Fruit fly (Drosophila melanogaster): ENCODE data around the gene CG32017.

The CG32017 gene

dm6 chr4:1121888-1122287 lies 40.1 kb downstream of the CG32017 start:
- TF ChIP-seq NK7.1 (GFP tag; optimal IDR thresholded peaks at IDR 0.05), result no peak
- no peak for TF ChIP-seq MTF-1 (GFP tag; optimal IDR thresholded peaks at IDR 0.05; ENCODE audit: borderline replicate concordance)
- no peak for TF ChIP-seq CG1792 (GFP tag; optimal IDR thresholded peaks at IDR 0.05)
- TF ChIP-seq CTCF (GFP tag; optimal IDR thresholded peaks at IDR 0.05), result no peak
- TF ChIP-seq CG10431 (GFP tag; optimal IDR thresholded peaks at IDR 0.05), result no peak
- no peak for TF ChIP-seq CG2889 (GFP tag; IDR thresholded peaks at IDR 0.05)
- TF ChIP-seq Antp (GFP tag; optimal IDR thresholded peaks at IDR 0.05), result no peak
- no peak for TF ChIP-seq ind (GFP tag; optimal IDR thresholded peaks at IDR 0.05)
- no peak for TF ChIP-seq CG4424 (GFP tag; optimal IDR thresholded peaks at IDR 0.05)
- TF ChIP-seq Fer1 (GFP tag; optimal IDR thresholded peaks at IDR 0.05), result no peak
- TF ChIP-seq Ets97D (GFP tag; optimal IDR thresholded peaks at IDR 0.05), result no peak
- TF ChIP-seq Poxn (GFP tag; IDR thresholded peaks at IDR 0.05), result no peak
- TF ChIP-seq CG32772 (GFP tag; IDR thresholded peaks at IDR 0.05), result no peak

dm6 chr4:1115299-1115698 lies 46.7 kb downstream of the CG32017 start:
- no peak for TF ChIP-seq CG9727 (GFP tag; optimal IDR thresholded peaks at IDR 0.05)
- peak in 1 of 2 experiments; percentile 59 for TF ChIP-seq Pdp1 (GFP tag; optimal IDR thresholded peaks at IDR 0.05)

dm6 chr4:1112867-1113769 lies 48.8 kb downstream of the CG32017 start:
- peak; percentile 85 for TF ChIP-seq CG3281 (GFP tag; optimal IDR thresholded peaks at IDR 0.05)
- TF ChIP-seq Dfd (GFP tag; optimal IDR thresholded peaks at IDR 0.05), result no peak
- TF ChIP-seq unc-4 (GFP tag; IDR thresholded peaks at IDR 0.05; ENCODE audit: partially characterized antibody), result no peak
- TF ChIP-seq CG31388 (GFP tag; optimal IDR thresholded peaks at IDR 0.05), result peak; percentile 74
- TF ChIP-seq al (GFP tag; IDR thresholded peaks at IDR 0.05), result no peak; the same call in 1 of the 2 replicates
- TF ChIP-seq CrebB (tag; optimal IDR thresholded peaks at IDR 0.05), result peak; percentile 86
- no peak for TF ChIP-seq yki (optimal IDR thresholded peaks at IDR 0.05)
- no peak for TF ChIP-seq dimm (GFP tag; IDR thresholded peaks at IDR 0.05)
- no peak for TF ChIP-seq mirr (GFP tag; optimal IDR thresholded peaks at IDR 0.05)
- TF ChIP-seq Hsf (GFP tag; optimal IDR thresholded peaks at IDR 0.05), result peak; percentile 96
- TF ChIP-seq CG8765 (GFP tag; IDR thresholded peaks at IDR 0.05), result no peak
- no peak for TF ChIP-seq Tbp (GFP tag; optimal IDR thresholded peaks at IDR 0.05)
- no peak for TF ChIP-seq MTF-1 (GFP tag; optimal IDR thresholded peaks at IDR 0.05; ENCODE audit: borderline replicate concordance)
- peak; percentile 81 for TF ChIP-seq wek (GFP tag; optimal IDR thresholded peaks at IDR 0.05)
- TF ChIP-seq CG17612 (GFP tag; IDR thresholded peaks at IDR 0.05), result no peak
- TF ChIP-seq Jarid2 (GFP tag; optimal IDR thresholded peaks at IDR 0.05), result no peak
- no peak for TF ChIP-seq cad (GFP tag; optimal IDR thresholded peaks at IDR 0.05)
- peak; percentile 88 for TF ChIP-seq cato (GFP tag; optimal IDR thresholded peaks at IDR 0.05; ENCODE audit: borderline replicate concordance)
- no peak for TF ChIP-seq NFAT (GFP tag; IDR thresholded peaks at IDR 0.05)
- peak; percentile 89 for TF ChIP-seq CG3407 (GFP tag; optimal IDR thresholded peaks at IDR 0.05)
- TF ChIP-seq CG11093 (GFP tag; IDR thresholded peaks at IDR 0.05), result no peak; the same call in 2 of the 3 replicates
- peak; percentile 10 for TF ChIP-seq Dp (GFP tag; optimal IDR thresholded peaks at IDR 0.05)
- TF ChIP-seq CG30403 (GFP tag; optimal IDR thresholded peaks at IDR 0.05), result peak; percentile 94
- peak; percentile 89 for TF ChIP-seq CG12942 (GFP tag; optimal IDR thresholded peaks at IDR 0.05)
- no peak for TF ChIP-seq Hr78 (GFP tag; optimal IDR thresholded peaks at IDR 0.05)
- peak; percentile 94 for TF ChIP-seq CG12659 (GFP tag; optimal IDR thresholded peaks at IDR 0.05)
- TF ChIP-seq CG12236 (GFP tag; optimal IDR thresholded peaks at IDR 0.05), result peak; percentile 85
- TF ChIP-seq CG11247 (GFP tag; IDR thresholded peaks at IDR 0.05), result no peak
- TF ChIP-seq odd (GFP tag; optimal IDR thresholded peaks at IDR 0.05), result peak; percentile 83
- TF ChIP-seq CG17385 (GFP tag; optimal IDR thresholded peaks at IDR 0.05), result peak; percentile 86
- peak; percentile 56 for TF ChIP-seq rib (GFP tag; IDR thresholded peaks at IDR 0.05)
- TF ChIP-seq CG7839 (tag; optimal IDR thresholded peaks at IDR 0.05), result peak; percentile 91
- TF ChIP-seq CG10543 (GFP tag; optimal IDR thresholded peaks at IDR 0.05), result no peak
- TF ChIP-seq twi (tag; optimal IDR thresholded peaks at IDR 0.05), result no peak
